Worm (Caenorhabditis elegans) whole organism, L3 larva: Measurements from ENCODE around the gene F46F5.8.

Source experiments
- R02D3.7 ChIP-seq: fragments of 150-350 bp; optimal IDR thresholded peaks from 2 replicates; lab custom pipeline; 2014; ENCODE audit warnings: missing biosample characterization, missing genetic modification characterization
- ZK546.5 ChIP-seq: sonication (generic microtip); optimal IDR thresholded peaks from 2 replicates; lab custom pipeline; 2017; ENCODE audit warnings: missing biosample characterization, missing genetic modification characterization
- aly-2 ChIP-seq: fragments of 150-350 bp; optimal IDR thresholded peaks from 2 replicates; lab custom pipeline; 2014; ENCODE audit warnings: missing biosample characterization, missing genetic modification characterization
- ama-1 ChIP-seq: fragments of 150-350 bp; optimal IDR thresholded peaks from 2 replicates; lab custom pipeline; 2018
- ceh-28 ChIP-seq: fragments of 150-350 bp; optimal IDR thresholded peaks from 2 replicates; lab custom pipeline; 2014; ENCODE audit warnings: missing biosample characterization, missing genetic modification reagents, missing genetic modification characterization
- ceh-9 ChIP-seq: sonication (generic microtip); optimal IDR thresholded peaks from 2 replicates; lab custom pipeline; 2018; ENCODE audit warnings: missing biosample characterization, missing genetic modification characterization
- egl-27 ChIP-seq: sonication (generic microtip); optimal IDR thresholded peaks from 4 replicates; lab custom pipeline; 2017; ENCODE audit warnings: missing biosample characterization, missing genetic modification reagents, missing genetic modification characterization
- egl-5 ChIP-seq: fragments of 150-350 bp; optimal IDR thresholded peaks from 2 replicates; lab custom pipeline; 2017; ENCODE audit warnings: missing biosample characterization, missing genetic modification reagents, missing genetic modification characterization, inconsistent platforms
- elt-2 ChIP-seq: sonication (generic microtip); optimal IDR thresholded peaks from 2 replicates; lab custom pipeline; 2016; ENCODE audit warnings: missing genetic modification reagents, mild to moderate bottlenecking, missing genetic modification characterization, missing compliant biosample characterization
- elt-3 ChIP-seq, 3 experiments: fragments of 150-350 bp in 1 of 3; sonication (generic microtip) in 2 of 3; optimal IDR thresholded peaks; 2 replicates in 2 of 3; 4 replicates in 1 of 3; lab custom pipeline; 2014 to 2017; ENCODE audit warnings: missing biosample characterization in 3 of 3, missing genetic modification characterization in 3 of 3
- eor-1 ChIP-seq, 2 experiments: fragments of 150-350 bp; optimal IDR thresholded peaks; 2 replicates each; lab custom pipeline; 2014 to 2018; ENCODE audit warnings: missing biosample characterization in 2 of 2, missing genetic modification characterization in 2 of 2
- fkh-10 ChIP-seq: sonication (generic microtip); optimal IDR thresholded peaks from 2 replicates; lab custom pipeline; 2017; ENCODE audit warnings: missing biosample characterization, missing genetic modification reagents, missing genetic modification characterization
- fkh-2 ChIP-seq: fragments of 150-350 bp; optimal IDR thresholded peaks from 2 replicates; lab custom pipeline; 2014; ENCODE audit warnings: missing biosample characterization, missing genetic modification reagents, missing genetic modification characterization
- fos-1 ChIP-seq: fragments of 150-350 bp; optimal IDR thresholded peaks from 2 replicates; lab custom pipeline; 2014; ENCODE audit warnings: missing biosample characterization, missing genetic modification characterization
- hmg-11 ChIP-seq: sonication (generic microtip); optimal IDR thresholded peaks from 2 replicates; lab custom pipeline; 2016; ENCODE audit warnings: missing genetic modification characterization, missing compliant biosample characterization
- lin-39 ChIP-seq: fragments of 150-350 bp; optimal IDR thresholded peaks from 2 replicates; lab custom pipeline; 2018; ENCODE audit warnings: missing biosample characterization, missing genetic modification reagents, missing genetic modification characterization
- mdl-1 ChIP-seq: fragments of 150-350 bp; optimal IDR thresholded peaks from 2 replicates; lab custom pipeline; 2014; ENCODE audit warnings: missing biosample characterization, missing genetic modification characterization
- mml-1 ChIP-seq: fragments of 150-350 bp; sonication (generic microtip); optimal IDR thresholded peaks from 3 replicates; lab custom pipeline; 2014; ENCODE audit warnings: missing biosample characterization, missing genetic modification characterization
- nfya-1 ChIP-seq: sonication (generic microtip); optimal IDR thresholded peaks from 2 replicates; lab custom pipeline; 2017; ENCODE audit warnings: missing genetic modification characterization, mild to moderate bottlenecking, missing compliant biosample characterization, antibody characterized with exemption, moderate library complexity; ENCODE audit not compliant: insufficient read depth
- nhr-12 ChIP-seq: fragments of 150-350 bp; optimal IDR thresholded peaks from 2 replicates; lab custom pipeline; 2014; ENCODE audit warnings: missing biosample characterization, missing genetic modification characterization
- nhr-23 ChIP-seq: fragments of 150-350 bp; optimal IDR thresholded peaks from 2 replicates; lab custom pipeline; 2014; ENCODE audit warnings: missing biosample characterization, missing genetic modification reagents, missing genetic modification characterization
- nhr-237 ChIP-seq: fragments of 150-350 bp; optimal IDR thresholded peaks from 2 replicates; lab custom pipeline; 2014; ENCODE audit warnings: missing biosample characterization, missing genetic modification characterization
- nhr-25 ChIP-seq: sonication (generic microtip); optimal IDR thresholded peaks from 2 replicates; lab custom pipeline; 2017; ENCODE audit warnings: missing biosample characterization, missing genetic modification characterization
- nhr-43 ChIP-seq: sonication (generic microtip); optimal IDR thresholded peaks from 2 replicates; lab custom pipeline; 2016; ENCODE audit warnings: mild to moderate bottlenecking, missing genetic modification characterization, missing compliant biosample characterization; ENCODE audit not compliant: poor library complexity, severe bottlenecking
- nhr-77 ChIP-seq: fragments of 150-350 bp; optimal IDR thresholded peaks from 2 replicates; lab custom pipeline; 2014; ENCODE audit warnings: missing biosample characterization, missing genetic modification characterization
- pha-4 ChIP-seq: fragments of 150-350 bp; optimal IDR thresholded peaks from 2 replicates; lab custom pipeline; 2014; ENCODE audit warnings: missing biosample characterization, missing genetic modification reagents, missing genetic modification characterization
- pqm-1 ChIP-seq: fragments of 150-350 bp; optimal IDR thresholded peaks from 2 replicates; lab custom pipeline; 2017; ENCODE audit warnings: missing biosample characterization, missing genetic modification characterization, inconsistent platforms
- sea-2 ChIP-seq: fragments of 150-350 bp; sonication (generic microtip); optimal IDR thresholded peaks from 4 replicates; lab custom pipeline; 2014; ENCODE audit warnings: missing biosample characterization, missing genetic modification reagents, missing genetic modification characterization
- skn-1 ChIP-seq: fragments of 150-350 bp; optimal IDR thresholded peaks from 2 replicates; lab custom pipeline; 2014; ENCODE audit warnings: missing biosample characterization, missing genetic modification characterization
- snpc-4 ChIP-seq: fragments of 150-350 bp; optimal IDR thresholded peaks from 2 replicates; lab custom pipeline; 2014; ENCODE audit warnings: missing biosample characterization, missing genetic modification characterization
- tbx-2 ChIP-seq: sonication (generic microtip); optimal IDR thresholded peaks from 2 replicates; lab custom pipeline; 2016; ENCODE audit warnings: mild to moderate bottlenecking, missing genetic modification characterization, missing compliant biosample characterization
- unc-39 ChIP-seq: sonication (generic microtip); optimal IDR thresholded peaks from 4 replicates; lab custom pipeline; 2017; ENCODE audit warnings: missing biosample characterization, missing genetic modification characterization
- unc-62 ChIP-seq: fragments of 150-350 bp; sonication (generic microtip); optimal IDR thresholded peaks from 4 replicates; lab custom pipeline; 2014; ENCODE audit warnings: missing biosample characterization, missing genetic modification reagents, missing genetic modification characterization
- zag-1 ChIP-seq: fragments of 150-350 bp; optimal IDR thresholded peaks from 2 replicates; lab custom pipeline; 2014; ENCODE audit warnings: missing biosample characterization, missing genetic modification characterization
- ztf-11 ChIP-seq: fragments of 150-350 bp; optimal IDR thresholded peaks from 2 replicates; lab custom pipeline; 2014; ENCODE audit warnings: missing biosample characterization, missing genetic modification characterization

Gene F46F5.8

DNA sequence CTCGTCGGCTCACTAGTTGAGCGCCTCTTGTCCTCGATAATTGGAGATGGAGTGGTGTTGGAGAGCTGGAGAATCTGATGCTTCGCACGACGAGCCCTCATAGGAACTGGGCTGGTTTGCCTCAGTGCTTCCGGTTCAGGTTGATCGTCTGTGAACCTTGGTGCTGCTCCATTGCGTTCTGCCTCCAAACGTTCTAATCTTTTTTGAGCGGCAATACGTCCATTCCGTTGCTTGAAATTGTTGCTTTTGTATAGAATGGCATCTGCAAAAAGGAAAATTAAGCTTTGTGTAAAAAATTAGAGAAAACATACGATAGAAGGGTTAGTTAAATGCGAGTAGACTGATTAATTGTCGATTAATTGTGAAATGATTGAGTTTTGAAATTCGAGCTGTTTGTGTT, 8.5 kb downstream of the F46F5.8 start, which contains the start of gene F46F5.5:
F46F5.5 (minus strand) TSS at position 101 of the 400 bp plus-strand sequence.
- no peak for TF ChIP-seq unc-62
- TF ChIP-seq R02D3.7 (tag; lab: Kevin White, UChicago): no peak
- no peak for TF ChIP-seq ceh-9 (tag; lab: Kevin White, UChicago)
- TF ChIP-seq ceh-28 (tag; lab: Kevin White, UChicago): no peak
- no peak for TF ChIP-seq eor-1 (tag; optimal IDR thresholded peaks at IDR 0.05; lab: Kevin White, UChicago)
- TF ChIP-seq snpc-4: no peak
- no peak for TF ChIP-seq nhr-237
- no peak for TF ChIP-seq mdl-1
- TF ChIP-seq nhr-23: no peak
- TF ChIP-seq ama-1: no peak
- no peak for TF ChIP-seq fkh-10 (GFP tag; lab: Kevin White, UChicago)
- TF ChIP-seq nhr-25 (tag; lab: Kevin White, UChicago): no peak
- TF ChIP-seq fkh-2: no peak
- no peak for TF ChIP-seq tbx-2 (tag; lab: Kevin White, UChicago)
- no peak for TF ChIP-seq unc-39 (tag; lab: Kevin White, UChicago)
- no peak for TF ChIP-seq fos-1 (tag; lab: Kevin White, UChicago)
- no peak for TF ChIP-seq aly-2 (tag; lab: Kevin White, UChicago)
- TF ChIP-seq elt-2: no peak

ce11 chrII:808457-808856, 13.0 kb downstream of the F46F5.8 start, which contains the start of gene F46F5.11:
Gene F46F5.11, plus strand, starts transcription at chrII:808757.
- TF ChIP-seq aly-2 (tag; lab: Kevin White, UChicago) (no peak), zag-1 (tag; lab: Kevin White, UChicago) (no peak), eor-1 (tag; optimal IDR thresholded peaks at IDR 0.05; lab: Kevin White, UChicago) (no peak), nhr-43 (no peak)

- no peak for TF ChIP-seq ama-1
- no peak for TF ChIP-seq tbx-2 (tag; lab: Kevin White, UChicago)
- no peak for TF ChIP-seq unc-39 (tag; lab: Kevin White, UChicago)
- TF ChIP-seq nhr-23: no peak
- TF ChIP-seq elt-2: no peak
- no peak for TF ChIP-seq ztf-11 (tag; lab: Kevin White, UChicago)
- TF ChIP-seq fkh-10 (GFP tag; lab: Kevin White, UChicago): no peak
- no peak for TF ChIP-seq hmg-11 (tag; lab: Kevin White, UChicago)
- no peak for TF ChIP-seq nfya-1
Measured at ce11 chrII:803009-803408, 18.4 kb downstream of the F46F5.8 start, which contains the start of gene F46F5.13. Gene F46F5.13, plus strand, starts transcription at chrII:803309.

DNA sequence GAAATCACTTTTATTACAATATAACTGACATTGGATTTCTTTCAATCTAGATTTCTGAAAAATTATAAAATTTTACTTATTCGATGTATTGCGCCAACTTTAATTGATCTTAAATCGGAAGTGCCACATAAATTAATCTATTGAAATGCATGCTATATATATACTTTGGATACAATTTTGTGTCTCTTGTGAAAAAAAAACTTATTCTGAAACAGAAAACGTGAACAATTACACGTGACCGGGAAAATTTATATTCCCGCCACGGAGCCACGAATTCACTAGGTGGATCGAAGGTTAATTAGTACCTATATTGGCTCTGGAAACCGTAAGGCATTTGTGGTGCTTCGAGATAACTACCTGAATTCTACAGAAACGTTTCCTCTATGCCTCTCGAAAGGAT, 21.7 kb downstream of the F46F5.8 start, which contains the start of gene F46F5.14:
F46F5.14 (plus strand) TSS at position 301 of the 400 bp plus-strand sequence.
- no peak for TF ChIP-seq egl-27 (tag; lab: Kevin White, UChicago)
- no peak for TF ChIP-seq nhr-23
- TF ChIP-seq nfya-1: no peak
- TF ChIP-seq lin-39: no peak
- TF ChIP-seq sea-2 (GFP tag; lab: Kevin White, UChicago): no peak
- TF ChIP-seq nhr-43: no peak
- no peak for TF ChIP-seq ceh-28 (tag; lab: Kevin White, UChicago)
- no peak for TF ChIP-seq pha-4 (tag; lab: Kevin White, UChicago)
- no peak for TF ChIP-seq ceh-9 (tag; lab: Kevin White, UChicago)
- TF ChIP-seq ZK546.5 (tag; lab: Kevin White, UChicago): no peak
- TF ChIP-seq R02D3.7 (tag; lab: Kevin White, UChicago): no peak
- TF ChIP-seq nhr-77 (tag; lab: Kevin White, UChicago): no peak
- TF ChIP-seq elt-3 (tag; optimal IDR thresholded peaks at IDR 0.05; lab: Kevin White, UChicago): no peak

ce11 chrII:797445-797844, 24.0 kb downstream of the F46F5.8 start:
- TF ChIP-seq unc-62 (no peak), skn-1 (tag; lab: Kevin White, UChicago) (no peak), lin-39 (no peak), nhr-23 (no peak), egl-5 (tag; lab: Kevin White, UChicago) (no peak), nhr-12 (tag; lab: Kevin White, UChicago) (no peak), ZK546.5 (tag; lab: Kevin White, UChicago) (no peak), pqm-1 (no peak), nhr-77 (tag; lab: Kevin White, UChicago) (no peak), nhr-43 (no peak), sea-2 (GFP tag; lab: Kevin White, UChicago) (no peak), fkh-10 (GFP tag; lab: Kevin White, UChicago) (no peak), hmg-11 (tag; lab: Kevin White, UChicago) (no peak), fkh-2 (no peak), tbx-2 (tag; lab: Kevin White, UChicago) (no peak), nhr-237 (no peak), mml-1 (no peak), elt-3 (tag; optimal IDR thresholded peaks at IDR 0.05; lab: Kevin White, UChicago) (no peak), eor-1 (tag; optimal IDR thresholded peaks at IDR 0.05; lab: Kevin White, UChicago) (no peak)
